Fruit fly (Drosophila melanogaster): ENCODE data around the gene tna.
A peak's percentile ranks its signal among the peaks of the same experiment; 100 is the strongest.

tna gene

DNA sequence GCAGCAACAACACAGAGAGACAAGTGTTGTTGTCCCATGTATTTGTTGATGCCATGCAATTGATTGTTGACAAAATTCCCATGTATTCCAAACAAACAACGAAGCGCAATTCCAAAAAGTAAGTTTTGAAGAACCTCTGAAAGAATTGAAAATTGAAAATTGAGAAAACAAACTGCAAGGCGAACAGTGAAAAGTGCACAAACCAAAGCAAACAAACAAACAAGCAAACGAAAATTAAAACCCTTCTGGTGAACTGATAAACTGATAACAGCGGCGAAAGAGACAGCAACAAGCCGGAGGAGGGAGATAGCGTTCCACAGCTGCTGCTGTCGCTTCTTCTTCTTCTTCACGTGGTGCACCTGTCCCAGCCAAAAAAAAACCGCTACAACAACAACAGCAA lies 23.2 kb downstream of the tna start (continued):
- TF ChIP-seq CG15011 (GFP tag; optimal IDR thresholded peaks at IDR 0.05) (no peak), HLH54F (GFP tag; optimal IDR thresholded peaks at IDR 0.05) (no peak), CG12236 (GFP tag; optimal IDR thresholded peaks at IDR 0.05) (peak; percentile 57), Fer1 (GFP tag; optimal IDR thresholded peaks at IDR 0.05) (no peak), Aef1 (GFP tag; IDR thresholded peaks at IDR 0.05) (no peak), CG14667 (GFP tag; IDR thresholded peaks at IDR 0.05) (no peak), CG4617 (GFP tag; optimal IDR thresholded peaks at IDR 0.05; ENCODE audit: borderline replicate concordance) (no peak), CG7372 (GFP tag; IDR thresholded peaks at IDR 0.05) (no peak), CG6689 (GFP tag; IDR thresholded peaks at IDR 0.05) (no peak), toy (GFP tag; IDR thresholded peaks at IDR 0.05) (no peak), CG1024 (GFP tag; IDR thresholded peaks at IDR 0.05) (no peak), vfl (GFP tag; optimal IDR thresholded peaks at IDR 0.05) (no peak), fru (optimal IDR thresholded peaks at IDR 0.05) (no peak), eve (GFP tag; optimal IDR thresholded peaks at IDR 0.05) (no peak), gem (tag; optimal IDR thresholded peaks at IDR 0.05) (peak; percentile 24), HLHmδ (GFP tag; optimal IDR thresholded peaks at IDR 0.05) (no peak), shn (GFP tag; optimal IDR thresholded peaks at IDR 0.05) (no peak), CG8388 (GFP tag; optimal IDR thresholded peaks at IDR 0.05) (peak; percentile 1), Ada2b (GFP tag; IDR thresholded peaks at IDR 0.05) (no peak), CG10959 (GFP tag; IDR thresholded peaks at IDR 0.05) (no peak), CG11085 (GFP tag; IDR thresholded peaks at IDR 0.05) (no peak), Gsc (GFP tag; IDR thresholded peaks at IDR 0.05) (no peak), CG18262 (tag; optimal IDR thresholded peaks at IDR 0.05) (peak; percentile 22), ftz-f1 (GFP tag; optimal IDR thresholded peaks at IDR 0.05) (no peak), pfk (GFP tag; optimal IDR thresholded peaks at IDR 0.05) (no peak), CG8478 (optimal IDR thresholded peaks at IDR 0.05) (no peak), lmd (GFP tag; IDR thresholded peaks at IDR 0.05) (no peak), peb (GFP tag; IDR thresholded peaks at IDR 0.05) (no peak), stc (GFP tag; IDR thresholded peaks at IDR 0.05) (no peak), dm (GFP tag; optimal IDR thresholded peaks at IDR 0.05) (peak; percentile 26), bbx (GFP tag; IDR thresholded peaks at IDR 0.05; ENCODE audit: partially characterized antibody) (no peak), btn (GFP tag; optimal IDR thresholded peaks at IDR 0.05) (no peak), CG17802 (tag; optimal IDR thresholded peaks at IDR 0.05) (no peak), CG10543 (GFP tag; optimal IDR thresholded peaks at IDR 0.05) (no peak), Med (GFP tag) (no peak), jumu (GFP tag; optimal IDR thresholded peaks at IDR 0.05) (no peak), lbe (GFP tag; optimal IDR thresholded peaks at IDR 0.05) (no peak), slp2 (GFP tag; optimal IDR thresholded peaks at IDR 0.05) (no peak), Max (GFP tag; optimal IDR thresholded peaks at IDR 0.05) (no peak), Dref (GFP tag; IDR thresholded peaks at IDR 0.05) (no peak), Antp (GFP tag; optimal IDR thresholded peaks at IDR 0.05) (no peak), Hsf (GFP tag; optimal IDR thresholded peaks at IDR 0.05) (no peak), Gug (GFP tag; IDR thresholded peaks at IDR 0.05) (no peak), Camta (GFP tag; optimal IDR thresholded peaks at IDR 0.05) (no peak), wor (GFP tag; IDR thresholded peaks at IDR 0.05) (no peak), Dip3 (GFP tag; optimal IDR thresholded peaks at IDR 0.05) (no peak), tx (GFP tag; optimal IDR thresholded peaks at IDR 0.05) (no peak), dmrt11E (tag; optimal IDR thresholded peaks at IDR 0.05) (peak; percentile 57), tap (tag; optimal IDR thresholded peaks at IDR 0.05) (no peak), tll (GFP tag; optimal IDR thresholded peaks at IDR 0.05) (peak in 1 of 2 experiments; percentile 69), sima (GFP tag; optimal IDR thresholded peaks at IDR 0.05) (no peak), mirr (GFP tag; optimal IDR thresholded peaks at IDR 0.05) (no peak), CG10654 (GFP tag; optimal IDR thresholded peaks at IDR 0.05) (no peak), vvl (GFP tag; IDR thresholded peaks at IDR 0.05) (no peak)

All from whole organism, embryonic.